Worm (Caenorhabditis elegans) whole organism, midembryonic: Measurements from ENCODE around the gene Y69E1A.1.
"Not testable (repeated sequence)": the region's sequence is repeated elsewhere in the genome, so short reads cannot be mapped to it uniquely, and the experiment has no call there.

Source experiments
- T22C8.4 ChIP-seq: fragments of 200-800 bp; sonication (Bioruptor generic); IDR thresholded peaks from 2 replicates; pipeline ENCODE4 v1.3.6; 2022; ENCODE audit warnings: missing genetic modification characterization, missing compliant biosample characterization
- cog-1 ChIP-seq: sonication (generic microtip); optimal IDR thresholded peaks from 2 replicates; lab custom pipeline; 2016; ENCODE audit warnings: missing genetic modification characterization, missing compliant biosample characterization
- flt-1 ChIP-seq: fragments of 200-800 bp; sonication (Bioruptor generic); IDR thresholded peaks from 2 replicates; pipeline ENCODE4 v1.3.6; 2022; ENCODE audit warnings: missing genetic modification characterization, missing compliant biosample characterization
- klf-2 ChIP-seq: fragments of 200-800 bp; sonication (Bioruptor generic); conservative IDR thresholded peaks from 2 replicates; pipeline ENCODE4 v1.3.6; 2022; ENCODE audit warnings: missing genetic modification reagents, missing genetic modification characterization, missing compliant biosample characterization
- med-1 ChIP-seq: sonication (generic microtip); optimal IDR thresholded peaks from 2 replicates; lab custom pipeline; 2017; ENCODE audit warnings: missing genetic modification characterization, mild to moderate bottlenecking, missing compliant biosample characterization, antibody characterized with exemption, missing genetic modification reagents; ENCODE audit not compliant: insufficient read depth
- ref-1 ChIP-seq: fragments of 200-800 bp; sonication (Bioruptor generic); conservative IDR thresholded peaks from 2 replicates; pipeline ENCODE4 v1.3.6; 2022; ENCODE audit warnings: missing genetic modification reagents, missing genetic modification characterization, missing compliant biosample characterization
- tab-1 ChIP-seq: fragments of 200-800 bp; sonication (Bioruptor generic); IDR thresholded peaks from 2 replicates; pipeline ENCODE4 v1.3.6; 2022; ENCODE audit warnings: missing genetic modification characterization, missing compliant biosample characterization
- ztf-23 ChIP-seq: fragments of 200-800 bp; sonication (Bioruptor generic); IDR thresholded peaks from 2 replicates; pipeline ENCODE4 v1.3.6; 2022; ENCODE audit warnings: missing genetic modification reagents, missing genetic modification characterization, missing compliant biosample characterization
- ztf-29 ChIP-seq: fragments of 200-800 bp; sonication (Bioruptor generic); IDR thresholded peaks from 2 replicates; pipeline ENCODE4 v1.3.6; 2022; ENCODE audit warnings: missing genetic modification reagents, missing genetic modification characterization, missing compliant biosample characterization

Y69E1A.1 gene

ce11 chrIV:10971636-10972199 lies 23.0 kb upstream of the Y69E1A.1 start:
- TF ChIP-seq T22C8.4 (GFP tag; lab: Robert Waterston, UW) (no peak), ref-1 (GFP tag; lab: Robert Waterston, UW) (no peak), flt-1 (no peak), med-1 (GFP tag; lab: Kevin White, UChicago) (no peak), ztf-29 (no peak), tab-1 (GFP tag; lab: Robert Waterston, UW) (no peak), ztf-23 (GFP tag; lab: Robert Waterston, UW) (no peak), klf-2 (GFP tag; lab: Robert Waterston, UW) (no peak), cog-1 (tag; lab: Kevin White, UChicago) (no peak)

ce11 chrIV:10970767-10971166 lies 22.1 kb upstream of the Y69E1A.1 start:
- TF ChIP-seq T22C8.4 (GFP tag; lab: Robert Waterston, UW) = no peak
- no peak for TF ChIP-seq cog-1 (tag; lab: Kevin White, UChicago)
- TF ChIP-seq ztf-29 = no peak
- no peak for TF ChIP-seq ztf-23 (GFP tag; lab: Robert Waterston, UW)
- TF ChIP-seq tab-1 (GFP tag; lab: Robert Waterston, UW) = no peak

- TF ChIP-seq tab-1 (GFP tag; lab: Robert Waterston, UW) (no peak), ztf-29 (no peak), ref-1 (GFP tag; lab: Robert Waterston, UW) (no peak), ztf-23 (GFP tag; lab: Robert Waterston, UW) (no peak), flt-1 (no peak), med-1 (GFP tag; lab: Kevin White, UChicago) (no peak), klf-2 (GFP tag; lab: Robert Waterston, UW) (no peak)
These were observed 21.6 kb upstream of the Y69E1A.1 start for ce11 chrIV:10970333-10970732.

- TF ChIP-seq T22C8.4 (GFP tag; lab: Robert Waterston, UW) (no peak), klf-2 (GFP tag; lab: Robert Waterston, UW) (no peak), ztf-23 (GFP tag; lab: Robert Waterston, UW) (no peak), ztf-29 (no peak), flt-1 (no peak), cog-1 (tag; lab: Kevin White, UChicago) (no peak)
These were observed 17.7 kb upstream of the Y69E1A.1 start, which contains the start of the genes aqp-3 and Y69E1A.8 for ce11 chrIV:10966359-10966758. Gene aqp-3 (minus strand): TSS chrIV:10966459. Gene Y69E1A.8 (plus strand): TSS chrIV:10966604.

- TF ChIP-seq tab-1 (GFP tag; lab: Robert Waterston, UW) = no peak
- TF ChIP-seq med-1 (GFP tag; lab: Kevin White, UChicago) = no peak
- TF ChIP-seq ref-1 (GFP tag; lab: Robert Waterston, UW) = no peak
- no peak for TF ChIP-seq ztf-23 (GFP tag; lab: Robert Waterston, UW)
- no peak for TF ChIP-seq flt-1
- TF ChIP-seq T22C8.4 (GFP tag; lab: Robert Waterston, UW) = no peak
- no peak for TF ChIP-seq cog-1 (tag; lab: Kevin White, UChicago)
- TF ChIP-seq ztf-29 = no peak
- TF ChIP-seq klf-2 (GFP tag; lab: Robert Waterston, UW) = no peak
These were observed 16.0 kb upstream of the Y69E1A.1 start for ce11 chrIV:10964688-10965087.

ce11 chrIV:10958230-10958588 lies 9.5 kb upstream of the Y69E1A.1 start, which contains the start of gene sri-19:
Gene sri-19 (plus strand): TSS chrIV:10958372.
- TF ChIP-seq ztf-29 (no peak), flt-1 (no peak), cog-1 (tag; lab: Kevin White, UChicago) (no peak), ref-1 (GFP tag; lab: Robert Waterston, UW) (no peak), tab-1 (GFP tag; lab: Robert Waterston, UW) (no peak), T22C8.4 (GFP tag; lab: Robert Waterston, UW) (no peak), klf-2 (GFP tag; lab: Robert Waterston, UW) (no peak), med-1 (GFP tag; lab: Kevin White, UChicago) (no peak), ztf-23 (GFP tag; lab: Robert Waterston, UW) (no peak)

ce11 chrIV:10957583-10958229 lies 9.0 kb upstream of the Y69E1A.1 start, which contains the start of gene Y69E1A.5:
Gene Y69E1A.5 (minus strand): TSS chrIV:10957655.
- TF ChIP-seq cog-1 (tag; lab: Kevin White, UChicago) (no peak), ref-1 (GFP tag; lab: Robert Waterston, UW) (no peak), klf-2 (GFP tag; lab: Robert Waterston, UW) (no peak), med-1 (GFP tag; lab: Kevin White, UChicago) (no peak), T22C8.4 (GFP tag; lab: Robert Waterston, UW) (no peak), ztf-29 (no peak), flt-1 (no peak), tab-1 (GFP tag; lab: Robert Waterston, UW) (no peak), ztf-23 (GFP tag; lab: Robert Waterston, UW) (no peak)

ce11 chrIV:10954955-10955354 lies 6.3 kb upstream of the Y69E1A.1 start, which contains the start of gene Y69E1A.4:
Gene Y69E1A.4 (plus strand): TSS chrIV:10955255.
- not testable (repeated sequence) for TF ChIP-seq ztf-23 (GFP tag; lab: Robert Waterston, UW); ztf-29; klf-2 (GFP tag; lab: Robert Waterston, UW)

ce11 chrIV:10951997-10952396 lies 3.3 kb upstream of the Y69E1A.1 start, which contains the start of gene Y69E1A.3:
Gene Y69E1A.3 (plus strand): TSS chrIV:10952297.
- TF ChIP-seq ref-1 (GFP tag; lab: Robert Waterston, UW) = no peak
- no peak for TF ChIP-seq cog-1 (tag; lab: Kevin White, UChicago)
- no peak for TF ChIP-seq med-1 (GFP tag; lab: Kevin White, UChicago)
- TF ChIP-seq klf-2 (GFP tag; lab: Robert Waterston, UW) = no peak
- TF ChIP-seq ztf-23 (GFP tag; lab: Robert Waterston, UW) = no peak
- TF ChIP-seq T22C8.4 (GFP tag; lab: Robert Waterston, UW) = no peak
- no peak for TF ChIP-seq flt-1
- TF ChIP-seq ztf-29 = no peak
- no peak for TF ChIP-seq tab-1 (GFP tag; lab: Robert Waterston, UW)
